Worm (Caenorhabditis elegans) whole organism, late embryonic: ENCODE data around the gene W08E12.5.

ENCODE experiments used
- ama-1 ChIP-seq: fragments of 150-350 bp; optimal IDR thresholded peaks from 2 replicates; lab custom pipeline; 2014
- ceh-14 ChIP-seq: sonication (generic microtip); optimal IDR thresholded peaks from 2 replicates; lab custom pipeline; 2016; ENCODE audit warnings: missing genotype, missing genetic modification characterization, missing compliant biosample characterization
- ceh-48 ChIP-seq: sonication (generic microtip); optimal IDR thresholded peaks from 2 replicates; lab custom pipeline; 2016; ENCODE audit warnings: missing genetic modification characterization, inconsistent platforms, missing compliant biosample characterization
- hlh-30 ChIP-seq: sonication (generic microtip); optimal IDR thresholded peaks from 2 replicates; lab custom pipeline; 2017; ENCODE audit warnings: antibody characterized with exemption, missing genetic modification characterization, missing compliant biosample characterization; ENCODE audit not compliant: insufficient read depth
- mec-3 ChIP-seq: sonication (generic microtip); optimal IDR thresholded peaks from 2 replicates; lab custom pipeline; 2016; ENCODE audit warnings: borderline replicate concordance, missing genetic modification characterization, missing compliant biosample characterization
- nfya-1 ChIP-seq: sonication (generic microtip); optimal IDR thresholded peaks from 2 replicates; lab custom pipeline; 2017; ENCODE audit warnings: missing genetic modification characterization, mild to moderate bottlenecking, missing compliant biosample characterization, antibody characterized with exemption, moderate library complexity
- pat-9 ChIP-seq: fragments of 200-800 bp; sonication (Bioruptor generic); optimal IDR thresholded peaks from 2 replicates; lab custom pipeline; 2018; ENCODE audit warnings: mild to moderate bottlenecking, missing genetic modification characterization, moderate library complexity, missing compliant biosample characterization
- pha-4 ChIP-seq: fragments of 150-350 bp; optimal IDR thresholded peaks from 2 replicates; lab custom pipeline; 2018; ENCODE audit warnings: missing biosample characterization, missing genetic modification reagents, missing genetic modification characterization
- tbx-2 ChIP-seq: sonication (generic microtip); optimal IDR thresholded peaks from 2 replicates; lab custom pipeline; 2016; ENCODE audit warnings: missing genetic modification characterization, missing compliant biosample characterization
- unc-42 ChIP-seq: sonication (generic microtip); optimal IDR thresholded peaks from 2 replicates; lab custom pipeline; 2016; ENCODE audit warnings: missing genotype, missing genetic modification characterization, missing compliant biosample characterization

DNA sequence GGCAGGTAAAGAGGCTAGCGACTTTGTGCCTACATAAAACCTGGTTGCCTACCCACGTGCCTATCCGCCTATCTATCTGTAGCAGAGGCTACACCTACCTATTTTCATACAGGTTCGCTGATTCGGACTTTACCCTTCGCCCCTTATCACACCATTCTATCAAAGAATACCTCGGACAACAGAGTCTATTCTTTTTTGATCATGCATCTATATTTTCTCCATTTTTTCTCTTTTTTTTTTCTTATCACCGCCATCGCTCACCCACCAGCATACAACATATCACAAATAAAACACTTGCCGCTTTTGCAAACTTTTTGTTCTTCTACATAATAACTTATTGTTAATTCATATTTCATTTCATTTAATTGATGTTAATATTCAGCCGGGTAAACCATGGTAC lies 42.1 kb upstream of the W08E12.5 start, which contains the start of gene T26C12.1:
- no peak for TF ChIP-seq unc-42 (tag; lab: Kevin White, UChicago)
- no peak for TF ChIP-seq ceh-48 (tag; lab: Kevin White, UChicago)
- TF ChIP-seq hlh-30 (tag; lab: Kevin White, UChicago): no peak
- no peak for TF ChIP-seq tbx-2 (tag; lab: Kevin White, UChicago)
- no peak for TF ChIP-seq pat-9 (tag; lab: Kevin White, UChicago)
- no peak for TF ChIP-seq nfya-1 (tag; lab: Kevin White, UChicago)
- TF ChIP-seq mec-3 (tag; lab: Kevin White, UChicago): no peak
- TF ChIP-seq pha-4 (tag; lab: Kevin White, UChicago): no peak
- no peak for TF ChIP-seq ceh-14
- TF ChIP-seq ama-1: no peak
